Fruit fly (Drosophila melanogaster) S2 (cell line): ENCODE results near the gene drongo.

Experiments used
- CG8478 ChIP-seq: fragments of >200 bp; optimal IDR thresholded peaks from 2 replicates; lab custom pipeline; 2018
- CTCF ChIP-seq, 2 experiments: fragments of >200 bp; optimal IDR thresholded peaks; 2 replicates each; lab custom pipeline; 2018

Gene drongo

DNA sequence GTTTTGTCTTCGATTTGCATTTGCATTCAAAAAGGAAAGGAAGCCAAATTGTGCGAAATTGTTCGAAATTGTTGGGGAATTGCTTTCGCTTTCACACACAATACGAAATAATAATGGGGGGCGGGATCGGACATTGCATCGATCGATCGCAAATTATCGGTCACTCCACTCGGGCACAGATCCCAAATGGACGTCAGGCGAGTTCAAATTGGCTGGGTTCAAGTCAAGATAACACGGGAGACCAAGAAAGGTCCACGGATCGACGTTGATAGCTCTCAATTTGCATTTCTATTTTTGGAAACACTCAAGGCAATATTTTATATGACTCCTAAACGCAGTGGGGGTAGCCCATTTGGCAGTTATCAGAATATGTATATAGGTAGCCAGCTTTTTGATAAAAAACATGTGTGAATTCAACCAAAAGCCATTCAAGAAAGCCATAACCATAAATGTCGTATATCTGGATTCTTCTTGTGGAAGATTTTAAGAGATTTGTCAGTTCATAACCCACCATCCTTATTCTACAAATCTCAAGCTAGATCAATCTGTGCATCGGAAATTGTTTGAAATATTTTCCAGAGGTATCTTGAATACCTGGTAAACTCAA lies 1.6 kb downstream of the drongo start:
- no peak for TF ChIP-seq CG8478 (lab: Kevin White, UChicago)
- TF ChIP-seq CTCF (optimal IDR thresholded peaks at IDR 0.05; lab: Kevin White, UChicago): no peak

- TF ChIP-seq CG8478 (lab: Kevin White, UChicago) (no peak), CTCF (optimal IDR thresholded peaks at IDR 0.05; lab: Kevin White, UChicago) (no peak)
Observed at dm6 chr2L:847988-848622, 2.8 kb downstream of the drongo start.

dm6 chr2L:847189-847987 lies 3.5 kb downstream of the drongo start:
- TF ChIP-seq CG8478 (lab: Kevin White, UChicago) (no peak), CTCF (optimal IDR thresholded peaks at IDR 0.05; lab: Kevin White, UChicago) (no peak)

DNA sequence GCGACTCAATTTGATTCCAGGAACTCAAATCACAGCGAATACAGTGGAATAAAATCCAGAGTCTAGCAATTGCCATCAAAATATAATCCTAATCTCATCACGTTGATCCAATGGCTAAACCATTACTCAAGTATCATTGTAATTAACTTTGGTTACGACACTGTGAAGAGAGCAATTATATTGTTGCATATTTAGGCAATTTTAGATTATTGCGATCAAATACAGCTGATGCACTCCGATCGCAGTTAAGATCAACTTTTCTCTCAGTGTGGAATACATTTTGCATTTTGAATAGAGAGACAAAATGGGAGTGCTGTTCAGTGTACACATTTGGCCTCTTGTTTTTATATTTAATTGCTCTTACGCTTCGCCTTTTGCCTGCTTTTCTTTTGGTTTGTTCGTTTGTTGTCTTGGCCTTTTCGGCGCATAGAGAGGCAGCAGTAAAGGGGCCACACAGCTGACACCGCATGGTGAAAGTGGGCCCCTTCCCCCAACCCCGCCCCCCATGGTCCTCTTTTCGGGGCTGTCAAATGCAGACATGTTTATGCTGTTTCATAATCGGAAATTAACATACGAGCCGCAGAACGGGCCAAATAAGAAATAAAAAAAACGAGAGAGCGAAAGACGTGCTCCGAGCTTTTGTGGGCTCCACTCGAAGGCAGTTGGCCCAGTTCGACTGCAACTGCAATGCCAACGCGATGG lies 4.6 kb downstream of the drongo start:
- TF ChIP-seq CG8478 (lab: Kevin White, UChicago) (no peak), CTCF (optimal IDR thresholded peaks at IDR 0.05; lab: Kevin White, UChicago) (no peak)

DNA sequence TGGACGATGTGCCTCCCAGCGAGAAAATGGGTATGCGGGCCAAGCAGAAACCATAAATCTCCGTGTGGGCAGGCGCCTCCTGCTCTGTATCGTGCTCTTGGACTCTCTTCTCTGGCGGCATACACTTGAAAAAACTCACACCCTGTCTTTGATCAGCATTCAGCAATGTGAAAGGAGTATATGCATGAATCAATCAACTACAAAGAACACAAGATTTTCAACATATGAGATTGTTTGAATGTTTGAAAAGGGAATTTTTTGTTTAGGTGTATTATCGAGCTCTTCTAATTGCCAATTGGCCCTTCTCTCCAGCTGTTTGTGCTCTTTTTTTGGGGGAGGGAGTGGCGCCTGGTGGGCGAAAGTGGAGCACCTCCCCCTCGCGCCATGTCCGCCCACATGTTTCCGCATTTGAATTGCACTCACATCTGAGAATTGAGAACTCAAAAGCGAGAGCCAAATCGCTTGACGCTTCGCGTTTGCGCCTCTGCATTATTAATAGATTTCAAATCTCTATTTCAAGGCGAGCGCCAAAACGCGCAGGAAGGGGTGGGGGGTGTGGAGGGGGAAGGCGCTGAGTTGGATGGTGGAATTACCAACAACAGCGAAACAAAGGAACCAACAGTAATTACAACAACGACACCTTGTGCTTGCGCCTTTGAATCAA lies 5.4 kb downstream of the drongo start:
- no peak for TF ChIP-seq CTCF (optimal IDR thresholded peaks at IDR 0.05; lab: Kevin White, UChicago)
- no peak for TF ChIP-seq CG8478 (lab: Kevin White, UChicago)

DNA sequence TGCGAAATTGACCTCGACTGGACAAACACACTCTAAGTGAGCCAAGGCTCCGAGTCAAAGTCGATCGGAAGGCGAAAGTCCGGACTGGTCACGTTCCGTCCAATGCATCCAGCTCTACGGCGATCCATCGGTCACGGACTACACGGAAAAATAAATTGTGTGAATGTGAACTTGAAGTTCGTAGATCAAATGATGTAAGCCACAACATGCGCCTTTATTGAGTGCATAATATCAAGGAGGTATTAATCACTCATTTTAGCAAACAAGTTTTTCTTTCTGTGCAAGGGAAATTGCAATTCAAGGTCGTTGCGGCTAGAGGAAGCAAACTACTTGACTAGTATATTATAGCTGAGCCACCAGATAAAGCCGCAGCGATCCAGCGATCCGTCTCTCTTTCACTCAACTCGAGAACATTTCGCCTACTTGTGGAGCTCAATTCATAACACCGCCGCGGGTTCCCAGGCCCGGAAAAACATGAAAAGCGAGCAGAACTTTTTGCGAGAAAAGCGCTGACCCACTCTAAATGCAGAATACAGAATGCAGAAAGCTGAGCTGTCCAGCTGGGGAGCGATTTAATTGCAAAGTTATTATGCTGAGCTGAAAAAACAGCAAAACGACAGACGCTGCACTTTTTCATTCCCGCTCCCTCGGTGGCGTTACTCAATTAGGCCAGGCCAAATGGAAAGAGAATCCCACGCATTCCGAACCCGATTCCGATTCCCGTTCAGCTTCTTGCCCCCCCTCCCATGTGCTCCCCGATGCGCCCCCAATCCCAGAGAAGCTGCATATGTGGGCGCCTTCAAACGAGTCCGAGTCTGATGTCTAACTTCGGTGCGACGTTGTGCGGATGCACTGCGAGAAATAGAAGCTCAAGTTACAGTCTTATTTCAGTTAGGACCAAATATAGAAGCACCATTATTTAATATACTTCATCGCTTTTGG lies 6.8 kb downstream of the drongo start:
- TF ChIP-seq CTCF (optimal IDR thresholded peaks at IDR 0.05; lab: Kevin White, UChicago): no peak
- TF ChIP-seq CG8478 (lab: Kevin White, UChicago): no peak

DNA sequence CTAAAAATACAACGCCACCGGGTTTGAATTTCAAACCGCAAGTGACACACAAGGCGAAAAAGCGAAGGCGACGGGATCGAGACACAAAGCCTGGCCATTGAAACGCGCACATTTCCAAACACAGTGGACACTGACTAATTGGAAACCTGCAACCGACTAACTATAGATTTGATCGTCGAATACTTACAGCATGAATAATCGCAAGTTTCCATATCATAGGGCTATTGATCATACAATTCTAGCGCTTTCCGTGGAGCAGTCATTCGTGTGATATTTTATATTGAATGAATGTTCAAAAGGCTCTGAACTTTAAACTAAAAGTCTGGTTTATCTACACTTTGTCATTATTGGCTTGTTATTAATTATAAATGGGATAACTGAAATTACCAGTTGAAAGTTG lies 7.6 kb downstream of the drongo start:
- TF ChIP-seq CG8478 (lab: Kevin White, UChicago): no peak
- no peak for TF ChIP-seq CTCF (optimal IDR thresholded peaks at IDR 0.05; lab: Kevin White, UChicago)

DNA sequence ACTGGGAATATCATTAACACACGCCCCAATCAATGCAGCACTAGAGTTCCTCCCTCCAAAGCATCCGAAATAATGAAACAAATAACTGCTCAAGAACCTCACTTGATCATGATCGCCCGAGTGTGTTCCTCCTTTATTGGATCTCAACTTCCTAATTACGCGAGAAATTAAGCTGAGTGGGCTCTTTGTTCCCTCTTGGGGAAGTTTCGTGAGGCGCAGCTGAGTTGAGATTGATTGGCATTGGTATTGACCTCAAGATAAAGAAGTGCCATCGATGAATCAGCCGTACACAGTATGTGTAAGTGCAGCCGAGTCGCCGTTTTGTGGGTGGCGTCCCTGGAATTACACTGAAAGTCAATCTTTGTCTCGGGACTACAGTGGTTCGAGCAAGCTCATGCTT lies 8.0 kb downstream of the drongo start:
- TF ChIP-seq CG8478 (lab: Kevin White, UChicago) (no peak), CTCF (optimal IDR thresholded peaks at IDR 0.05; lab: Kevin White, UChicago) (no peak)

- TF ChIP-seq CG8478 (lab: Kevin White, UChicago): no peak
- no peak for TF ChIP-seq CTCF (optimal IDR thresholded peaks at IDR 0.05; lab: Kevin White, UChicago)
Observed at dm6 chr2L:841708-842107, 9.2 kb downstream of the drongo start.

DNA sequence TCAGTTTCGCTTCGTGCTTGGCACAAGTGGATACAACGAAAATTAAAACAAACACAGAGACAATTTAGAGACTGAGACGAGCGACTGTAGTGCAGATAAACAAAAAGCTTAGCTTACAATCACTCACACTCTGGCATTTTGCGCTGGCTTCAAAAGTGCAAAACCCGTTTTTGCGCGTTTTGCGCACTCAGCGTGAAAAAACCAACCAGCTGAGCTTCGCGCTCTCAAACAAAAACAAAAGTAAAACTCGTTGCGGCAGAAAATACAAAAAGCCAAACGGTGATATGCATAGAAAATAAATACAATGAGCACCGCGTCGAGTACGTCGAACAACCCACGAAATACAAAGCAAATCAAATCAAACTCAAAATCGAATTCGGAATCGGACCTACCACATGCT lies 10.2 kb downstream of the drongo start:
- TF ChIP-seq CG8478 (lab: Kevin White, UChicago): no peak
- TF ChIP-seq CTCF (optimal IDR thresholded peaks at IDR 0.05; lab: Kevin White, UChicago): no peak

DNA sequence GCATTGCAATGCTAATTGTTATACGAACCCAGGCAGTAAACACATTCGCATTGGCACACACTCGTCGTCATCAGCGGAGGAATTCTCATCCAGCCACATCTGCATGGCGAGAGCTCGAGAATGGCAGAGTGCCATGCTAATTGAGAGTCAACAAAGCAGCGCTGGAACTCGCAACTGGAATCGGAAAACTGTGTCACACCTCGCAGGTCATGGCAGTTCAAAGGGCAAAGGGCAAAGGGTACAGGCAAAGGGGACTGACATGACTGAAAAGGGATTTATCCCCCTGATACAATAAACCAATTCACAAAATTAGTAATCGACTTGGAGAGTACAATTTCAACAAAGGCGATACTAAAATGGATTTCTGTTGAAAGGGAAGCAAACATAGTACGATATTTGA lies 10.8 kb downstream of the drongo start:
- TF ChIP-seq CTCF (optimal IDR thresholded peaks at IDR 0.05; lab: Kevin White, UChicago) (no peak), CG8478 (lab: Kevin White, UChicago) (no peak)

DNA sequence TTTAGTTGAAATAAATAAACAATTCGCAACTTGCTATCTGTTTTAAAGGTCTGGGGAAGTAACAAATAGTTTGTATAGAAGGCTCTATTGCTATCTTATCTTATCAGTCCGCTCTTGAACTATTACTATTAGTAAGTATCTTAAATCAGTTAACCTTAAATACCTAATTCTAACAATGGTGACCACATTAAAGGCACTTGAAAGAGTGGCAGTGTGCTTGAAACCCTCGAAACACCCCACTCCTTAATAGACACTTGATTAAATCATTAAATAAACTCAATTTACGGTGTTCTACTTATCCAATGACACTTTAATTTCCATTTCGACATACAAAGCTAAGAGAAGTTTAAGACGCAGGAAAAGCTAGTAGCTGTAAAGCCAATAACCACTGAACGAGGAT lies 12.1 kb downstream of the drongo start:
- TF ChIP-seq CG8478 (lab: Kevin White, UChicago) (no peak), CTCF (optimal IDR thresholded peaks at IDR 0.05; lab: Kevin White, UChicago) (no peak)

DNA sequence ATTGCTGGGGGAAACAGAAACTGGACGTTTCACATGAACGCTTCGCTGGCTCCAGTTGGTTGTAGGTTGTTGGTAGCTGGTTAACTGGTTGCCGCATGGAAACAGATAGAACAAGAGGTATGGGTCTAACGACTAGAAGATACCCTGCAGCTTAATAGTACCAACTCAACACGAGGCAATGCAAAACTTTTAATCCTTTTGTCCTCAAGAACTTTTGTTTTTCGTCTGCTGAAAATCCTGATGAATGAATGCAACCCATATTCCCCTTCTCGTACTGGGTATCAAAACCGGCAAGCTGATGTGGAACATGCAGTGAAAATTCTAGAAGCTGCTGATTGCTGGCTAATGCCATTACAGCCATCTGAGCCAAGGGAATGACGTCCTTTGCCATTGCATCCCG lies 12.9 kb downstream of the drongo start:
- TF ChIP-seq CG8478 (lab: Kevin White, UChicago) (no peak), CTCF (optimal IDR thresholded peaks at IDR 0.05; lab: Kevin White, UChicago) (no peak)
